Worm (Caenorhabditis elegans) whole organism, L4 larva: ENCODE measurements around the gene rpi-2.

Experiments used
- F44E2.7 ChIP-seq: fragments of 200-800 bp; sonication (Bioruptor generic); IDR thresholded peaks from 2 replicates; pipeline ENCODE4 v2.1.2; 2022; ENCODE audit warnings: missing genetic modification characterization, missing compliant biosample characterization
- F49E8.2 ChIP-seq: sonication (generic microtip); optimal IDR thresholded peaks from 2 replicates; lab custom pipeline; 2016; ENCODE audit warnings: missing compliant biosample characterization, mild to moderate bottlenecking, missing genetic modification characterization, borderline replicate concordance
- R02D3.7 ChIP-seq: fragments of 150-350 bp; sonication (generic microtip); optimal IDR thresholded peaks from 3 replicates; lab custom pipeline; 2014; ENCODE audit warnings: missing biosample characterization, missing genetic modification characterization
- Y5F2A.4 ChIP-seq: fragments of 200-800 bp; sonication (Bioruptor generic); optimal IDR thresholded peaks from 2 replicates; lab custom pipeline; 2018; ENCODE audit warnings: mild to moderate bottlenecking, missing genetic modification characterization, missing compliant biosample characterization
- Y75B8A.6 ChIP-seq: fragments of 200-800 bp; sonication (Bioruptor generic); IDR thresholded peaks from 2 replicates; pipeline ENCODE4 v1.3.6; 2022; ENCODE audit warnings: missing genetic modification reagents, missing genetic modification characterization, missing compliant biosample characterization
- ZK546.5 ChIP-seq, 2 experiments: sonication (generic microtip); optimal IDR thresholded peaks; 2 replicates each; lab custom pipeline; 2017; ENCODE audit warnings: missing biosample characterization in 2 of 2, missing genetic modification characterization in 2 of 2
- aha-1 ChIP-seq: fragments of 150-350 bp; peaks from one replicate; lab custom pipeline; 2014; ENCODE audit warnings: missing biosample characterization, missing genetic modification characterization
- aly-2 ChIP-seq: sonication (generic microtip); optimal IDR thresholded peaks from 2 replicates; lab custom pipeline; 2018; ENCODE audit warnings: missing biosample characterization, missing genetic modification characterization
- ama-1 ChIP-seq: fragments of 150-350 bp; optimal IDR thresholded peaks from 2 replicates; lab custom pipeline; 2014; ENCODE audit warnings: inconsistent platforms, mixed read lengths
- ceh-20 ChIP-seq: fragments of 200-800 bp; sonication (Bioruptor generic); IDR thresholded peaks from 2 replicates; pipeline ENCODE4 v1.3.6; 2022; ENCODE audit warnings: missing genetic modification reagents, missing genetic modification characterization, missing compliant biosample characterization
- ceh-28 ChIP-seq: fragments of 150-350 bp; optimal IDR thresholded peaks from 2 replicates; lab custom pipeline; 2014; ENCODE audit warnings: missing biosample characterization, missing genetic modification reagents, missing genetic modification characterization
- ceh-32 ChIP-seq: sonication (generic microtip); optimal IDR thresholded peaks from 2 replicates; lab custom pipeline; 2016; ENCODE audit warnings: mild to moderate bottlenecking, missing genetic modification characterization, missing compliant biosample characterization; ENCODE audit not compliant: poor library complexity
- ceh-44 ChIP-seq: fragments of 200-800 bp; sonication (Bioruptor generic); IDR thresholded peaks from 2 replicates; pipeline ENCODE4 v1.3.6; 2022; ENCODE audit warnings: missing genetic modification reagents, missing genetic modification characterization, missing compliant biosample characterization
- ceh-62 ChIP-seq: sonication (generic microtip); optimal IDR thresholded peaks from 2 replicates; lab custom pipeline; 2017; ENCODE audit warnings: missing biosample characterization, missing genetic modification characterization
- ceh-82 ChIP-seq: sonication (generic microtip); optimal IDR thresholded peaks from 2 replicates; lab custom pipeline; 2017; ENCODE audit warnings: missing biosample characterization, missing genetic modification characterization
- ces-1 ChIP-seq: fragments of 150-350 bp; sonication (generic microtip); optimal IDR thresholded peaks from 4 replicates; lab custom pipeline; 2014; ENCODE audit warnings: missing biosample characterization, missing genetic modification reagents, missing genetic modification characterization
- cey-2 ChIP-seq: sonication (generic microtip); optimal IDR thresholded peaks from 3 replicates; lab custom pipeline; 2017; ENCODE audit warnings: missing genetic modification characterization, mild to moderate bottlenecking, missing compliant biosample characterization, antibody characterized with exemption, borderline replicate concordance; ENCODE audit not compliant: insufficient read depth
- daf-12 ChIP-seq: fragments of 150-350 bp; optimal IDR thresholded peaks from 2 replicates; lab custom pipeline; 2014; ENCODE audit warnings: missing biosample characterization, missing genetic modification reagents, missing genetic modification characterization
- daf-19 ChIP-seq: fragments of 200-800 bp; sonication (Bioruptor generic); conservative IDR thresholded peaks from 2 replicates; pipeline ENCODE4 v1.3.6; 2022; ENCODE audit warnings: missing genetic modification characterization, missing compliant biosample characterization
- daf-8 ChIP-seq: fragments of 200-800 bp; sonication (Bioruptor generic); IDR thresholded peaks from 2 replicates; pipeline ENCODE4 v1.3.6; 2022; ENCODE audit warnings: missing genetic modification characterization, missing compliant biosample characterization
- dmd-6 ChIP-seq: fragments of 200-800 bp; sonication (Bioruptor generic); IDR thresholded peaks from 2 replicates; pipeline ENCODE4 v1.3.6; 2022; ENCODE audit warnings: missing genetic modification reagents, missing genetic modification characterization, missing compliant biosample characterization
- dmd-8 ChIP-seq: fragments of 200-800 bp; sonication (Bioruptor generic); IDR thresholded peaks from 2 replicates; pipeline ENCODE4 v1.3.6; 2022; ENCODE audit warnings: missing genetic modification characterization, missing compliant biosample characterization
- duxl-1 ChIP-seq: sonication (generic microtip); optimal IDR thresholded peaks from 2 replicates; lab custom pipeline; 2016; ENCODE audit warnings: mild to moderate bottlenecking, missing genetic modification characterization, moderate library complexity, missing compliant biosample characterization; ENCODE audit not compliant: poor library complexity
- egl-27 ChIP-seq: sonication (generic microtip); optimal IDR thresholded peaks from 3 replicates; lab custom pipeline; 2017; ENCODE audit warnings: missing biosample characterization, missing genetic modification reagents, missing genetic modification characterization
- gei-8 ChIP-seq: fragments of 200-800 bp; sonication (Bioruptor generic); optimal IDR thresholded peaks from 2 replicates; lab custom pipeline; 2018; ENCODE audit warnings: mild to moderate bottlenecking, missing genetic modification characterization, missing compliant biosample characterization
- hlh-11 ChIP-seq: fragments of 200-800 bp; sonication (Bioruptor generic); optimal IDR thresholded peaks from 2 replicates; lab custom pipeline; 2018; ENCODE audit warnings: mild to moderate bottlenecking, missing genetic modification characterization, missing compliant biosample characterization
- hmg-1.1 ChIP-seq: fragments of 200-800 bp; sonication (Bioruptor generic); IDR thresholded peaks from 2 replicates; pipeline ENCODE4 v1.3.6; 2022; ENCODE audit warnings: missing genetic modification reagents, missing genetic modification characterization, missing compliant biosample characterization
- jun-1 ChIP-seq: fragments of 150-350 bp; optimal IDR thresholded peaks from 2 replicates; lab custom pipeline; 2014; ENCODE audit warnings: missing biosample characterization, missing genetic modification reagents, missing genetic modification characterization
- lin-1 ChIP-seq: fragments of 200-800 bp; sonication (Bioruptor generic); IDR thresholded peaks from 2 replicates; pipeline ENCODE4 v1.3.6; 2022; ENCODE audit warnings: missing genetic modification reagents, missing genetic modification characterization, missing compliant biosample characterization
- lin-13 ChIP-seq: fragments of 150-350 bp; optimal IDR thresholded peaks from 2 replicates; lab custom pipeline; 2014; ENCODE audit warnings: missing biosample characterization, missing genetic modification reagents, missing genetic modification characterization
- lin-29 ChIP-seq: fragments of 200-800 bp; sonication (Bioruptor generic); IDR thresholded peaks from 2 replicates; pipeline ENCODE4 v1.3.6; 2022; ENCODE audit warnings: missing genetic modification reagents, missing genetic modification characterization, missing compliant biosample characterization
- lir-3 ChIP-seq: sonication (generic microtip); optimal IDR thresholded peaks from 2 replicates; lab custom pipeline; 2016; ENCODE audit warnings: mild to moderate bottlenecking, missing genetic modification characterization, missing compliant biosample characterization
- madf-9 ChIP-seq: fragments of 200-800 bp; sonication (Bioruptor generic); conservative IDR thresholded peaks from 2 replicates; pipeline ENCODE4 v1.3.6; 2022; ENCODE audit warnings: missing genetic modification reagents, missing genetic modification characterization, missing compliant biosample characterization
- mxl-2 ChIP-seq: fragments of 200-800 bp; sonication (Bioruptor generic); conservative IDR thresholded peaks from 2 replicates; pipeline ENCODE4 v1.3.6; 2022; ENCODE audit warnings: missing genetic modification reagents, missing genetic modification characterization, missing compliant biosample characterization
- nhr-11 ChIP-seq: fragments of 150-350 bp; optimal IDR thresholded peaks from 2 replicates; lab custom pipeline; 2014; ENCODE audit warnings: missing biosample characterization, missing genetic modification characterization
- nhr-41 ChIP-seq: fragments of 200-800 bp; sonication (Bioruptor generic); IDR thresholded peaks from 2 replicates; pipeline ENCODE4 v1.3.6; 2022; ENCODE audit warnings: missing genetic modification reagents, missing genetic modification characterization, missing compliant biosample characterization
- nhr-76 ChIP-seq: fragments of 150-350 bp; optimal IDR thresholded peaks from 2 replicates; lab custom pipeline; 2014; ENCODE audit warnings: missing biosample characterization, missing genetic modification characterization
- rbr-2 ChIP-seq: sonication (generic microtip); optimal IDR thresholded peaks from 2 replicates; lab custom pipeline; 2016; ENCODE audit warnings: missing genotype, missing genetic modification characterization, missing compliant biosample characterization
- set-16 ChIP-seq: fragments of 200-800 bp; sonication (Bioruptor generic); IDR thresholded peaks from 2 replicates; pipeline ENCODE4 v1.3.6; 2022; ENCODE audit warnings: missing genetic modification reagents, missing genetic modification characterization, missing compliant biosample characterization
- skn-1 ChIP-seq: fragments of 150-350 bp; optimal IDR thresholded peaks from 2 replicates; lab custom pipeline; 2014; ENCODE audit warnings: missing biosample characterization, missing genetic modification characterization
- snpc-1.2 ChIP-seq: fragments of 200-800 bp; sonication (Bioruptor generic); IDR thresholded peaks from 2 replicates; pipeline ENCODE4 v1.3.6; 2022; ENCODE audit warnings: missing genetic modification reagents, missing genetic modification characterization, missing compliant biosample characterization
- snpc-4 ChIP-seq: fragments of 150-350 bp; optimal IDR thresholded peaks from 2 replicates; lab custom pipeline; 2014; ENCODE audit warnings: missing biosample characterization, missing genetic modification characterization
- spr-1 ChIP-seq: sonication (generic microtip); optimal IDR thresholded peaks from 2 replicates; lab custom pipeline; 2016; ENCODE audit warnings: mild to moderate bottlenecking, missing genetic modification characterization, missing compliant biosample characterization
- spr-3 ChIP-seq: fragments of 200-800 bp; sonication (Bioruptor generic); optimal IDR thresholded peaks from 2 replicates; lab custom pipeline; 2018; ENCODE audit warnings: mild to moderate bottlenecking, missing genetic modification characterization, missing compliant biosample characterization
- tag-97 ChIP-seq: fragments of 200-800 bp; sonication (Bioruptor generic); IDR thresholded peaks from 2 replicates; pipeline ENCODE4 v1.3.6; 2022; ENCODE audit warnings: missing genetic modification characterization, missing compliant biosample characterization
- unc-130 ChIP-seq: sonication (generic microtip); optimal IDR thresholded peaks from 2 replicates; lab custom pipeline; 2016; ENCODE audit warnings: missing genetic modification reagents, missing genetic modification characterization, missing compliant biosample characterization
- unc-39 ChIP-seq: sonication (generic microtip); optimal IDR thresholded peaks from 2 replicates; lab custom pipeline; 2017; ENCODE audit warnings: missing biosample characterization, missing genetic modification characterization
- vab-7 ChIP-seq: fragments of 200-800 bp; sonication (Bioruptor generic); IDR thresholded peaks from 2 replicates; pipeline ENCODE4 v1.3.6; 2022; ENCODE audit warnings: missing genetic modification reagents, missing genetic modification characterization, missing compliant biosample characterization
- zfp-3 ChIP-seq: fragments of 200-800 bp; sonication (Bioruptor generic); conservative IDR thresholded peaks from 2 replicates; pipeline ENCODE4 v1.3.6; 2022; ENCODE audit warnings: missing genetic modification reagents, missing genetic modification characterization, missing compliant biosample characterization
- zip-11 ChIP-seq: fragments of 200-800 bp; sonication (Bioruptor generic); IDR thresholded peaks from 2 replicates; pipeline ENCODE4 v1.3.6; 2022; ENCODE audit warnings: missing genetic modification characterization, missing compliant biosample characterization
- ztf-11 ChIP-seq: fragments of 150-350 bp; optimal IDR thresholded peaks from 2 replicates; lab custom pipeline; 2014; ENCODE audit warnings: missing biosample characterization, missing genetic modification characterization

rpi-2 gene

ce11 chrIV:1745453-1746051 is 34.5 kb downstream of the rpi-2 start, which contains the start of the genes Y41D4A.6 and Y41D4A.4 (continued):
- TF ChIP-seq unc-39 (tag; lab: Kevin White, UChicago) (no peak), duxl-1 (tag; lab: Kevin White, UChicago) (no peak), gei-8 (GFP tag; lab: Kevin White, UChicago) (no peak), lir-3 (tag; lab: Kevin White, UChicago) (peak; percentile 36), ceh-62 (tag; lab: Kevin White, UChicago) (no peak), madf-9 (GFP tag; lab: Robert Waterston, UW) (peak; percentile 81), cey-2 (tag; lab: Kevin White, UChicago) (no peak), ceh-28 (no peak), nhr-41 (GFP tag; lab: Robert Waterston, UW) (no peak), nhr-76 (tag; lab: Kevin White, UChicago) (no peak), Y75B8A.6 (GFP tag; lab: Robert Waterston, UW) (no peak), snpc-4 (no peak), F44E2.7 (GFP tag; lab: Robert Waterston, UW) (no peak), aha-1 (tag; lab: Kevin White, UChicago) (peak; percentile 95), egl-27 (tag; lab: Kevin White, UChicago) (no peak), set-16 (GFP tag; lab: Robert Waterston, UW) (peak; percentile 18; the same call in 1 of the 2 replicates), spr-1 (peak; percentile 43), unc-130 (GFP tag; lab: Kevin White, UChicago) (peak; percentile 96), lin-13 (GFP tag; lab: Kevin White, UChicago) (peak; percentile 78), nhr-11 (tag; lab: Kevin White, UChicago) (peak; percentile 27), ceh-44 (GFP tag; lab: Robert Waterston, UW) (peak; percentile 94), ZK546.5 (tag; optimal IDR thresholded peaks at IDR 0.05; lab: Kevin White, UChicago) (no peak), ama-1 (lab: Kevin White, UChicago) (no peak), ces-1 (GFP tag; lab: Kevin White, UChicago) (no peak), ceh-82 (tag; lab: Kevin White, UChicago) (no peak), mxl-2 (GFP tag; lab: Robert Waterston, UW) (no peak), spr-3 (GFP tag; lab: Kevin White, UChicago) (no peak), jun-1 (no peak), F49E8.2 (tag; lab: Kevin White, UChicago) (peak; percentile 31), dmd-8 (no peak), daf-12 (tag; lab: Kevin White, UChicago) (no peak), lin-1 (GFP tag; lab: Robert Waterston, UW) (no peak), zip-11 (no peak), skn-1 (no peak), vab-7 (GFP tag; lab: Robert Waterston, UW) (peak; percentile 87), lin-29 (GFP tag; lab: Robert Waterston, UW) (no peak), ztf-11 (tag; lab: Kevin White, UChicago) (no peak), daf-8 (GFP tag; lab: Robert Waterston, UW) (no peak), R02D3.7 (tag; lab: Kevin White, UChicago) (no peak), dmd-6 (GFP tag; lab: Robert Waterston, UW) (peak; percentile 43; the same call in 1 of the 2 replicates), daf-19 (GFP tag; lab: Robert Waterston, UW) (no peak), hlh-11 (tag; lab: Kevin White, UChicago) (peak; percentile 78), rbr-2 (tag; lab: Kevin White, UChicago) (peak; percentile 87), ceh-32 (tag; lab: Kevin White, UChicago) (no peak), aly-2 (tag; lab: Kevin White, UChicago) (no peak), tag-97 (no peak), hmg-1.1 (peak; percentile 76), zfp-3 (GFP tag; lab: Robert Waterston, UW) (no peak), ceh-20 (GFP tag; lab: Robert Waterston, UW) (peak; percentile 69), snpc-1.2 (GFP tag; lab: Robert Waterston, UW) (no peak), Y5F2A.4 (GFP tag; lab: Kevin White, UChicago) (no peak)
